Worm (Caenorhabditis elegans) whole organism, mixed stage, embryonic: Measurements from ENCODE around the gene C32D5.12.

ENCODE experiments used
- blmp-1 ChIP-seq: fragments of 150-350 bp; optimal IDR thresholded peaks from 2 replicates; lab custom pipeline; 2014; ENCODE audit warnings: missing biosample characterization, missing genetic modification characterization
- cnd-1 ChIP-seq: fragments of 200-800 bp; sonication (Bioruptor generic); optimal IDR thresholded peaks from 2 replicates; lab custom pipeline; 2018; ENCODE audit warnings: mild to moderate bottlenecking, missing genetic modification characterization, missing compliant biosample characterization

ce11 chrII:6380866-6381265 is 22.1 kb upstream of the C32D5.12 start, which contains the start of gene F58F12.12:
- TF ChIP-seq blmp-1 (tag; lab: Kevin White, UChicago) (no peak), cnd-1 (tag; lab: Kevin White, UChicago) (no peak)
